Worm (Caenorhabditis elegans) whole organism, mixed stage, embryonic: ENCODE measurements around the gene hst-3.1.
A peak's percentile ranks its signal among the peaks of the same experiment; 100 is the strongest.

Source experiments
- blmp-1 ChIP-seq: fragments of 150-350 bp; optimal IDR thresholded peaks from 2 replicates; lab custom pipeline; 2014; ENCODE audit warnings: missing biosample characterization, missing genetic modification characterization
- ces-1 ChIP-seq: fragments of 150-350 bp; optimal IDR thresholded peaks from 2 replicates; lab custom pipeline; 2014; ENCODE audit warnings: missing biosample characterization, missing genetic modification reagents, missing genetic modification characterization
- elt-3 ChIP-seq: fragments of 150-350 bp; optimal IDR thresholded peaks from 2 replicates; lab custom pipeline; 2014; ENCODE audit warnings: missing biosample characterization, missing genetic modification characterization
- lin-13 ChIP-seq: fragments of 150-350 bp; optimal IDR thresholded peaks from 2 replicates; lab custom pipeline; 2014; ENCODE audit warnings: missing biosample characterization, missing genetic modification characterization
- nhr-237 ChIP-seq: fragments of 150-350 bp; optimal IDR thresholded peaks from 2 replicates; lab custom pipeline; 2014; ENCODE audit warnings: missing biosample characterization, missing genetic modification characterization
- pha-4 ChIP-seq: fragments of 150-350 bp; optimal IDR thresholded peaks from 2 replicates; lab custom pipeline; 2018; ENCODE audit warnings: missing biosample characterization, missing genetic modification reagents, missing genetic modification characterization
- unc-120 ChIP-seq: sonication (generic microtip); optimal IDR thresholded peaks from 2 replicates; lab custom pipeline; 2017; ENCODE audit warnings: missing genetic modification characterization, missing compliant biosample characterization; ENCODE audit not compliant: poor library complexity, severe bottlenecking
- unc-39 ChIP-seq: fragments of 150-350 bp; optimal IDR thresholded peaks from 2 replicates; lab custom pipeline; 2014; ENCODE audit warnings: missing biosample characterization, missing genetic modification characterization
- ztf-11 ChIP-seq: fragments of 150-350 bp; optimal IDR thresholded peaks from 2 replicates; lab custom pipeline; 2014; ENCODE audit warnings: missing biosample characterization, missing genetic modification characterization

- TF ChIP-seq unc-120 (tag; lab: Kevin White, UChicago): no peak
- TF ChIP-seq unc-39: no peak
- TF ChIP-seq nhr-237 (tag; lab: Kevin White, UChicago): no peak
- no peak for TF ChIP-seq ztf-11 (tag; lab: Kevin White, UChicago)
- TF ChIP-seq ces-1 (GFP tag; lab: Kevin White, UChicago): peak; percentile 92
- TF ChIP-seq blmp-1: no peak
- TF ChIP-seq elt-3 (tag; lab: Kevin White, UChicago): no peak
- TF ChIP-seq pha-4 (tag; lab: Kevin White, UChicago): no peak
- no peak for TF ChIP-seq lin-13 (tag; lab: Kevin White, UChicago)
Measured at ce11 chrII:6148369-6148768, 20.7 kb downstream of the hst-3.1 start.
